Fruit fly (Drosophila melanogaster): ENCODE data around the gene Coq3.

The Coq3 gene

dm6 chr2L:21107651-21108489 lies 50.5 kb downstream of the Coq3 start (continued):
- TF ChIP-seq CG10147 (GFP tag; optimal IDR thresholded peaks at IDR 0.05) (peak; percentile 7), CG16863 (GFP tag; optimal IDR thresholded peaks at IDR 0.05) (no peak), fd64A (GFP tag; optimal IDR thresholded peaks at IDR 0.05) (no peak), Pdp1 (GFP tag; optimal IDR thresholded peaks at IDR 0.05) (peak in 1 of 2 experiments; percentile 31), Hand (GFP tag; optimal IDR thresholded peaks at IDR 0.05) (no peak), gem (tag; optimal IDR thresholded peaks at IDR 0.05) (peak; percentile 42), Camta (GFP tag; optimal IDR thresholded peaks at IDR 0.05) (no peak), Scr (GFP tag; IDR thresholded peaks at IDR 0.05; ENCODE audit: partially characterized antibody) (peak; percentile 49), BEAF-32 (GFP tag; optimal IDR thresholded peaks at IDR 0.05) (peak; percentile 43), CG1233 (GFP tag; optimal IDR thresholded peaks at IDR 0.05) (no peak), CG2712 (tag; optimal IDR thresholded peaks at IDR 0.05) (peak; percentile 12), CG15514 (GFP tag; optimal IDR thresholded peaks at IDR 0.05) (peak; percentile 17), HHEX (GFP tag; optimal IDR thresholded peaks at IDR 0.05) (peak; percentile 31), B-H2 (GFP tag; optimal IDR thresholded peaks at IDR 0.05) (no peak), CG17359 (tag; optimal IDR thresholded peaks at IDR 0.05) (peak; percentile 1), CG34422 (GFP tag; IDR thresholded peaks at IDR 0.05) (peak; percentile 28; the same call in 1 of the 3 replicates), lola (GFP tag; optimal IDR thresholded peaks at IDR 0.05) (no peak), Rfx (GFP tag; IDR thresholded peaks at IDR 0.05) (0 out of 2 replicates have a peak, but pooled peaks have one; percentile 24), Ets65A (GFP tag) (peak; percentile 33), vvl (GFP tag; IDR thresholded peaks at IDR 0.05) (peak; percentile 15; the same call in 1 of the 2 replicates), CG8290 (GFP tag; optimal IDR thresholded peaks at IDR 0.05) (no peak), CG8290 (tag; optimal IDR thresholded peaks at IDR 0.05) (peak in 1 of 2 experiments; percentile 11), CG7271 (tag; optimal IDR thresholded peaks at IDR 0.05) (peak; percentile 37), sens (GFP tag) (peak; percentile 84), nmo (GFP tag; optimal IDR thresholded peaks at IDR 0.05) (peak; percentile 23), onecut (GFP tag; IDR thresholded peaks at IDR 0.05) (no peak), hth (optimal IDR thresholded peaks at IDR 0.05) (no peak), phol (tag; optimal IDR thresholded peaks at IDR 0.05) (peak; percentile 33), fd96Cb (tag; optimal IDR thresholded peaks at IDR 0.05) (peak; percentile 7), crc (GFP tag; optimal IDR thresholded peaks at IDR 0.05) (no peak), chinmo (GFP tag; IDR thresholded peaks at IDR 0.05; ENCODE audit: partially characterized antibody) (0 out of 4 replicates have a peak, but pooled peaks have one; percentile 30), cwo (GFP tag; optimal IDR thresholded peaks at IDR 0.05) (peak; percentile 51), Dp (GFP tag; optimal IDR thresholded peaks at IDR 0.05) (peak; percentile 3), Doc3 (GFP tag; IDR thresholded peaks at IDR 0.05; ENCODE audit: partially characterized antibody) (no peak), Asciz (GFP tag; optimal IDR thresholded peaks at IDR 0.05) (peak; percentile 5), Ets97D (GFP tag; optimal IDR thresholded peaks at IDR 0.05) (no peak), ro (GFP tag; IDR thresholded peaks at IDR 0.05) (no peak), CG12155 (GFP tag; optimal IDR thresholded peaks at IDR 0.05) (peak; percentile 5), CTCF (GFP tag; optimal IDR thresholded peaks at IDR 0.05) (peak; percentile 1), hkb (optimal IDR thresholded peaks at IDR 0.05) (no peak), hkb (GFP tag; IDR thresholded peaks at IDR 0.05) (peak; percentile 26; the same call in 1 of the 2 replicates), CG2199 (GFP tag; IDR thresholded peaks at IDR 0.05) (0 out of 3 replicates have a peak, but pooled peaks have one; percentile 16), crp (GFP tag; optimal IDR thresholded peaks at IDR 0.05) (peak in 1 of 2 experiments; percentile 2), Dll (GFP tag; IDR thresholded peaks at IDR 0.05; ENCODE audit: partially characterized antibody) (0 out of 4 replicates have a peak, but pooled peaks have one; percentile 14), Xbp1 (GFP tag; optimal IDR thresholded peaks at IDR 0.05) (peak; percentile 8), CG17385 (GFP tag; optimal IDR thresholded peaks at IDR 0.05) (peak; percentile 17), ttk (GFP tag; IDR thresholded peaks at IDR 0.05) (no peak), dimm (GFP tag; IDR thresholded peaks at IDR 0.05) (no peak)

Data from whole organism, embryonic.